Worm (Caenorhabditis elegans) whole organism, L1 larva: ENCODE measurements around the gene nkat-1.

Source experiments
- C04F5.9 ChIP-seq: sonication (generic microtip); optimal IDR thresholded peaks from 2 replicates; lab custom pipeline; 2016; ENCODE audit warnings: missing genetic modification characterization, missing compliant biosample characterization
- C16A3.4 ChIP-seq: fragments of 150-350 bp; optimal IDR thresholded peaks from 2 replicates; lab custom pipeline; 2014; ENCODE audit warnings: missing biosample characterization, missing genetic modification characterization
- Y116A8C.19 ChIP-seq: sonication (generic microtip); optimal IDR thresholded peaks from 2 replicates; lab custom pipeline; 2016; ENCODE audit warnings: missing compliant biosample characterization, missing genetic modification characterization, borderline replicate concordance
- aly-2 ChIP-seq: fragments of 150-350 bp; optimal IDR thresholded peaks from 2 replicates; lab custom pipeline; 2014; ENCODE audit warnings: missing biosample characterization, missing genetic modification characterization
- ama-1 ChIP-seq: fragments of 150-350 bp; optimal IDR thresholded peaks from 2 replicates; lab custom pipeline; 2014
- blmp-1 ChIP-seq: fragments of 150-350 bp; optimal IDR thresholded peaks from 2 replicates; lab custom pipeline; 2014; ENCODE audit warnings: missing biosample characterization, missing genetic modification characterization
- ceh-63 ChIP-seq: fragments of 200-800 bp; sonication (Bioruptor generic); optimal IDR thresholded peaks from 2 replicates; lab custom pipeline; 2018; ENCODE audit warnings: mild to moderate bottlenecking, missing genetic modification characterization, missing compliant biosample characterization
- ceh-82 ChIP-seq, 3 experiments: fragments of 150-350 bp in 1 of 3; sonication (generic microtip) in 2 of 3; optimal IDR thresholded peaks; 2 replicates each; lab custom pipeline; 2014 to 2017; ENCODE audit warnings: missing biosample characterization in 3 of 3, missing genetic modification characterization in 3 of 3
- ceh-88 ChIP-seq: fragments of 200-800 bp; sonication (Bioruptor generic); IDR thresholded peaks from 2 replicates; pipeline ENCODE4 v1.3.6; 2022; ENCODE audit warnings: missing genetic modification characterization, missing compliant biosample characterization
- dsc-1 ChIP-seq: sonication (generic microtip); optimal IDR thresholded peaks from 2 replicates; lab custom pipeline; 2016; ENCODE audit warnings: mild to moderate bottlenecking, missing genetic modification characterization, missing compliant biosample characterization
- efl-1 ChIP-seq, 4 experiments: fragments of 150-350 bp; optimal IDR thresholded peaks in 3 of 4; peaks in 1 of 4; 1 replicate in 1 of 4; 2 replicates in 3 of 4; lab custom pipeline; 2014; ENCODE audit warnings: missing biosample characterization in 2 of 4, missing genetic modification characterization in 2 of 4, missing genetic modification reagents in 2 of 4
- efl-3 ChIP-seq: fragments of 200-800 bp; sonication (Bioruptor generic); optimal IDR thresholded peaks from 2 replicates; lab custom pipeline; 2018; ENCODE audit warnings: mild to moderate bottlenecking, missing genetic modification characterization, missing compliant biosample characterization
- egl-27 ChIP-seq, 2 experiments: fragments of 150-350 bp in 1 of 2; sonication (generic microtip); optimal IDR thresholded peaks; 3 replicates each; lab custom pipeline; 2017 to 2018; ENCODE audit warnings: missing biosample characterization in 2 of 2, missing genetic modification characterization in 2 of 2, missing genetic modification reagents in 2 of 2
- elt-2 ChIP-seq: sonication (generic microtip); optimal IDR thresholded peaks from 2 replicates; lab custom pipeline; 2016; ENCODE audit warnings: missing genetic modification characterization, mild to moderate bottlenecking, inconsistent platforms, missing compliant biosample characterization, missing genetic modification reagents
- ets-5 ChIP-seq: fragments of 200-800 bp; sonication (Bioruptor generic); IDR thresholded peaks from 2 replicates; pipeline ENCODE4 v1.3.6; 2022; ENCODE audit warnings: missing genetic modification characterization, missing compliant biosample characterization
- fkh-10 ChIP-seq: sonication (generic microtip); optimal IDR thresholded peaks from 2 replicates; lab custom pipeline; 2017; ENCODE audit warnings: missing biosample characterization, missing genetic modification reagents, missing genetic modification characterization
- fkh-8 ChIP-seq: sonication (generic microtip); optimal IDR thresholded peaks from 2 replicates; lab custom pipeline; 2016; ENCODE audit warnings: mild to moderate bottlenecking, missing genetic modification characterization, missing compliant biosample characterization
- hpl-2 ChIP-seq: fragments of 150-350 bp; optimal IDR thresholded peaks from 2 replicates; lab custom pipeline; 2014; ENCODE audit warnings: missing biosample characterization, missing genetic modification reagents, missing genetic modification characterization
- jun-1 ChIP-seq: fragments of 150-350 bp; optimal IDR thresholded peaks from 2 replicates; lab custom pipeline; 2014; ENCODE audit warnings: missing biosample characterization, missing genetic modification reagents, missing genetic modification characterization
- lin-15B ChIP-seq: fragments of 150-350 bp; sonication (generic microtip); optimal IDR thresholded peaks from 3 replicates; lab custom pipeline; 2014; ENCODE audit warnings: missing biosample characterization, missing genetic modification characterization
- lin-35 ChIP-seq, 2 experiments: fragments of 150-350 bp; optimal IDR thresholded peaks; 2 replicates each; lab custom pipeline; 2014; ENCODE audit warnings: missing biosample characterization in 2 of 2, missing genetic modification characterization in 2 of 2, missing genetic modification reagents in 2 of 2
- lin-39 ChIP-seq: fragments of 150-350 bp; optimal IDR thresholded peaks from 2 replicates; lab custom pipeline; 2014; ENCODE audit warnings: missing biosample characterization, missing genetic modification reagents, missing genetic modification characterization
- lir-3 ChIP-seq: sonication (generic microtip); optimal IDR thresholded peaks from 2 replicates; lab custom pipeline; 2016; ENCODE audit warnings: mild to moderate bottlenecking, missing genetic modification characterization, moderate library complexity, missing compliant biosample characterization; ENCODE audit not compliant: poor library complexity
- mab-9 ChIP-seq: fragments of 200-800 bp; sonication (Bioruptor generic); IDR thresholded peaks from 2 replicates; pipeline ENCODE4 v1.3.6; 2022; ENCODE audit warnings: missing genetic modification reagents, missing genetic modification characterization, missing compliant biosample characterization
- nhr-11 ChIP-seq: fragments of 150-350 bp; optimal IDR thresholded peaks from 2 replicates; lab custom pipeline; 2014; ENCODE audit warnings: missing biosample characterization, missing genetic modification characterization
- nhr-19 ChIP-seq: fragments of 200-800 bp; sonication (Bioruptor generic); conservative IDR thresholded peaks from 2 replicates; pipeline ENCODE4 v1.3.6; 2022; ENCODE audit warnings: missing genetic modification characterization, missing compliant biosample characterization
- nhr-28 ChIP-seq: fragments of 150-350 bp; optimal IDR thresholded peaks from 2 replicates; lab custom pipeline; 2014; ENCODE audit warnings: missing biosample characterization, missing genetic modification characterization
- nhr-84 ChIP-seq: sonication (generic microtip); optimal IDR thresholded peaks from 2 replicates; lab custom pipeline; 2017; ENCODE audit warnings: missing biosample characterization, missing genetic modification characterization
- pag-3 ChIP-seq: sonication (generic microtip); optimal IDR thresholded peaks from 2 replicates; lab custom pipeline; 2017; ENCODE audit warnings: missing genetic modification characterization, mild to moderate bottlenecking, missing compliant biosample characterization, antibody characterized with exemption, borderline replicate concordance; ENCODE audit not compliant: insufficient read depth
- pax-3 ChIP-seq: fragments of 200-800 bp; sonication (Bioruptor generic); optimal IDR thresholded peaks from 2 replicates; lab custom pipeline; 2018; ENCODE audit warnings: mild to moderate bottlenecking, missing genetic modification characterization, moderate library complexity, missing compliant biosample characterization
- rnt-1 ChIP-seq: sonication (generic microtip); optimal IDR thresholded peaks from 2 replicates; lab custom pipeline; 2016; ENCODE audit warnings: mild to moderate bottlenecking, missing genetic modification characterization, moderate library complexity, missing compliant biosample characterization
- skn-1 ChIP-seq: fragments of 150-350 bp; optimal IDR thresholded peaks from 2 replicates; lab custom pipeline; 2014; ENCODE audit warnings: missing biosample characterization, missing genetic modification characterization
- snu-23 ChIP-seq: sonication (generic microtip); optimal IDR thresholded peaks from 2 replicates; lab custom pipeline; 2016; ENCODE audit warnings: missing genetic modification characterization, missing compliant biosample characterization
- swsn-7 ChIP-seq: sonication (generic microtip); optimal IDR thresholded peaks from 2 replicates; lab custom pipeline; 2016; ENCODE audit warnings: missing genetic modification characterization, missing compliant biosample characterization
- tlp-1 ChIP-seq: fragments of 150-350 bp; optimal IDR thresholded peaks from 2 replicates; lab custom pipeline; 2014; ENCODE audit warnings: missing biosample characterization, missing genetic modification characterization
- unc-130 ChIP-seq: fragments of 150-350 bp; optimal IDR thresholded peaks from 2 replicates; lab custom pipeline; 2017; ENCODE audit warnings: missing biosample characterization, missing genetic modification characterization, inconsistent platforms
- unc-62 ChIP-seq: fragments of 150-350 bp; optimal IDR thresholded peaks from 2 replicates; lab custom pipeline; 2014; ENCODE audit warnings: missing biosample characterization, missing genetic modification reagents, missing genetic modification characterization
- unc-86 ChIP-seq: sonication (generic microtip); optimal IDR thresholded peaks from 2 replicates; lab custom pipeline; 2016; ENCODE audit warnings: missing genetic modification characterization, missing compliant biosample characterization
- unc-98 ChIP-seq: fragments of 200-800 bp; sonication (Bioruptor generic); IDR thresholded peaks from 2 replicates; pipeline ENCODE4 v1.3.6; 2022; ENCODE audit warnings: missing genetic modification characterization, missing compliant biosample characterization
- vab-15 ChIP-seq: sonication (generic microtip); optimal IDR thresholded peaks from 2 replicates; lab custom pipeline; 2017; ENCODE audit warnings: missing genotype, mild to moderate bottlenecking, missing genetic modification characterization, missing compliant biosample characterization
- xbp-1 ChIP-seq: sonication (generic microtip); optimal IDR thresholded peaks from 2 replicates; lab custom pipeline; 2016; ENCODE audit warnings: missing genetic modification characterization, missing compliant biosample characterization
- zag-1 ChIP-seq: fragments of 150-350 bp; optimal IDR thresholded peaks from 2 replicates; lab custom pipeline; 2014; ENCODE audit warnings: missing biosample characterization, missing genetic modification characterization
- ztf-11 ChIP-seq, 2 experiments: sonication (generic microtip); optimal IDR thresholded peaks; 2 replicates each; lab custom pipeline; 2016 to 2017; ENCODE audit warnings: missing genetic modification characterization in 2 of 2, missing biosample characterization in 1 of 2, missing compliant biosample characterization in 1 of 2
- ztf-4 ChIP-seq: fragments of 150-350 bp; optimal IDR thresholded peaks from 2 replicates; lab custom pipeline; 2014; ENCODE audit warnings: missing biosample characterization, missing genetic modification characterization

nkat-1 gene

DNA sequence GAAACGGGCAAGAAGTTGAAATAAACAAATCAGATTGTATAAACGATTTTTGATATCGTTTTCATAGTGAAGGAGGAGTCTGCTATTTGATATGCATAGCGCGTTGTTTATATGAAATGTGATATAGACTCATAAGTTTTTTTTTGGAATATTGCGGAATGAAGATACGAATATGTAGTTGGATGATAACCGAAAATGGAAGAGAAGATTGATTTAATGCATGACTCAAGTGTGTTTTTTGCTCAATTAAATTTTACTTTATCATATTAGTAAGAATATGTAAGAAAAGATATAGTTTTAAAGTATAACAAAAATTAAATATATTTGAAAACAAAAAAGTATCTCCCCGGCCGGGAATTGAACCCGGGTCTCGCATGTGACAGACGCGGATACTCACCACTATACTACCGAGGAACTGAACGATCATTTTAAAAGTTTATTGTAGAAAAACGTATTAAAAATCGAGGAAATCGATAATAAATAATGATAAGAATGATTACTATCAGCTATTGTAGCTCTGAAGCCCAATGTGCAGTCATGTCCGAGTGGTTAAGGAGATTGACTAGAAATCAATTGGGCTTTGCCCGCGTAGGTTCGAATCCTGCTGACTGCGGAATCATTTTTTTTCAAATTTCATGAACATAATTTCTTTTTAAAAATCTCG lies 21.9 kb upstream of the nkat-1 start, which contains the start of gene lgc-25 (continued):
- TF ChIP-seq jun-1 (tag; lab: Kevin White, UChicago) (no peak), lir-3 (no peak), unc-98 (no peak), snu-23 (GFP tag; lab: Kevin White, UChicago) (peak; percentile 24), ztf-4 (tag; lab: Kevin White, UChicago) (no peak), ets-5 (GFP tag; lab: Robert Waterston, UW) (no peak), lin-35 (GFP tag; optimal IDR thresholded peaks at IDR 0.05; lab: Kevin White, UChicago) (peak in 1 of 2 experiments; percentile 49), pax-3 (tag; lab: Kevin White, UChicago) (no peak), rnt-1 (tag; lab: Kevin White, UChicago) (no peak)

DNA sequence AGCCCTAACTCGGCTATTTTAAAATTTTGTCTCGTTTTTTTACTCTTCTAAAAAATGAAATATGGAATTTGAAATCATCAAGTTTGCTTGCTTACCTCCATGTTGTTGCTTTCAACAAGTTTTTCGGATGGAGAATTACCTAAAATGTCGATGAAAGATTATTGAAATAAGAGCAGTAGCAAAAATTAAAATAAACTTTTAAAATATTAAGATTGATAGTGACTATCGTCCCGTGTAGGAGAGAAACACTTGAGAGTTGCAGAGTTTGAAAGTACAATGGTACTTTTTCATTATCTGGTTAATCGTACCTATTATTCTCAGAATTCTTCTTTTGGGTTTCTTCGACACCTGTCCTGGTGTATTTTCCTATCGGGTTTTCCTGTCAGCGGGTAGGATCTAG lies 17.0 kb upstream of the nkat-1 start, which contains the start of gene ceh-90:
TSS of gene ceh-90 (minus strand) at position 101 of the 400 bp plus-strand sequence.
- no peak for TF ChIP-seq skn-1
- no peak for TF ChIP-seq vab-15 (tag; lab: Kevin White, UChicago)
- TF ChIP-seq ceh-82 (tag; optimal IDR thresholded peaks at IDR 0.05; lab: Kevin White, UChicago) = no peak
- TF ChIP-seq unc-130 (tag; lab: Kevin White, UChicago) = no peak
- no peak for TF ChIP-seq swsn-7 (tag; lab: Kevin White, UChicago)
- no peak for TF ChIP-seq unc-98
- TF ChIP-seq fkh-10 (GFP tag; lab: Kevin White, UChicago) = no peak
- no peak for TF ChIP-seq C16A3.4 (tag; lab: Kevin White, UChicago)
- TF ChIP-seq efl-1 (optimal IDR thresholded peaks at IDR 0.05; lab: Kevin White, UChicago) = no peak
- TF ChIP-seq efl-1 (GFP tag; optimal IDR thresholded peaks at IDR 0.05 in 1 of 2; lab: Kevin White, UChicago) = no peak
- TF ChIP-seq nhr-84 (tag; lab: Kevin White, UChicago) = no peak
- TF ChIP-seq elt-2 (tag; lab: Kevin White, UChicago) = no peak
- TF ChIP-seq unc-62 (GFP tag; lab: Kevin White, UChicago) = no peak
- no peak for TF ChIP-seq efl-3

DNA sequence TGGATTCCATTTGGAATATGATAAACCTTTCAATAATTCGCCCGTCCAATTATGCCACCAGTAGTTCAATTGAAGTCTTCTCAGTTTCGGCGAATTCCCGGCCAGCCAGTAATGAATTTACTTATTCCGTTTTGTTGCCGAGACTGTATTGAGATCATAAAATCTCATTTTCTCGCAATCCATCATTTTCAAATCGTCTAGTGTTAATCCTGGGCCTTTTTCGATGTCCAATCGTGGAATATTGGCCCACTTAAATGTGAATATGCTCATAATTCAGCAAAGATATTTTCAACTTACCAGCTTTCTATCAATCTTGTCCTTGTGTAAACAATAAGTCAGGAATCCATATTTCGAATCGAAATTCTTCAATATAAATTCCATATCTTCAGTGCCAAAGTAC lies 12.7 kb upstream of the nkat-1 start:
- TF ChIP-seq zag-1 (no peak), mab-9 (GFP tag; lab: Robert Waterston, UW) (no peak), vab-15 (tag; lab: Kevin White, UChicago) (no peak), Y116A8C.19 (no peak), ztf-11 (tag; optimal IDR thresholded peaks at IDR 0.05; lab: Kevin White, UChicago) (no peak), fkh-8 (tag; lab: Kevin White, UChicago) (no peak), ama-1 (lab: Kevin White, UChicago) (no peak), ets-5 (GFP tag; lab: Robert Waterston, UW) (no peak), egl-27 (tag; optimal IDR thresholded peaks at IDR 0.05; lab: Kevin White, UChicago) (no peak), nhr-28 (tag; lab: Kevin White, UChicago) (no peak), lin-15B (no peak), fkh-10 (GFP tag; lab: Kevin White, UChicago) (no peak), C16A3.4 (tag; lab: Kevin White, UChicago) (no peak), unc-86 (no peak), rnt-1 (tag; lab: Kevin White, UChicago) (no peak), C04F5.9 (tag; lab: Kevin White, UChicago) (no peak), nhr-19 (GFP tag; lab: Robert Waterston, UW) (no peak), ceh-63 (GFP tag; lab: Kevin White, UChicago) (no peak)
- TF ChIP-seq, all 84 proteins: peak for 0

DNA sequence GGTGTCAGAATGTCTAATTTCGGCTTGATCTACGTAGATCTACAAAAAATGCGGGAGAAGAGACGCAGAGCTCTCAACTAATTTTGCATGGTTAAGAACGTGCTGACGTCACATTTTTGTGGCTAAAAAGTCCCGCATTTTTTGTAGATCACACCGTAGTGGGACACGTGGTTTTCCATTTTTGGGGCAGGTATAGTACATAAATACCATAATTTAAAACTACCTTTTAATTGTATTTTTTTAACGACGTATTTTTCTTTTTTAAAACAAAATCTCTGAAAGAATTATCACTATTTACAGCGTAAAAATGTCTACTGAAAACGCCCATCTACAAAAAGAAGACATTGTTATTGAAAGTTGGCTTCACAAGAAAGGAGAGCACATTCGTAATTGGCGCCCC lies 7.5 kb upstream of the nkat-1 start, which contains the start of gene akt-2:
TSS of gene akt-2 (plus strand) at position 301 of the 400 bp plus-strand sequence.
- no peak for TF ChIP-seq tlp-1
- no peak for TF ChIP-seq nhr-11 (tag; lab: Kevin White, UChicago)
- no peak for TF ChIP-seq ztf-4 (tag; lab: Kevin White, UChicago)
- TF ChIP-seq dsc-1 = no peak
- TF ChIP-seq lin-39 (tag; lab: Kevin White, UChicago) = no peak
- no peak for TF ChIP-seq blmp-1 (tag; lab: Kevin White, UChicago)
- no peak for TF ChIP-seq lin-15B
- no peak for TF ChIP-seq aly-2 (tag; lab: Kevin White, UChicago)
- TF ChIP-seq xbp-1 (tag; lab: Kevin White, UChicago) = no peak
- TF ChIP-seq unc-62 (GFP tag; lab: Kevin White, UChicago) = no peak
- TF ChIP-seq pag-3 = no peak
- TF ChIP-seq fkh-10 (GFP tag; lab: Kevin White, UChicago) = no peak
- TF ChIP-seq ceh-88 (GFP tag; lab: Robert Waterston, UW) = no peak
- no peak for TF ChIP-seq hpl-2 (GFP tag; lab: Kevin White, UChicago)
